Worm (Caenorhabditis elegans) whole organism, young adult: Measurements from ENCODE around the gene sra-33.
A peak's percentile ranks its signal among the peaks of the same experiment; 100 is the strongest.

Experiments used
- B0019.2 ChIP-seq: fragments of 200-800 bp; sonication (Bioruptor generic); conservative IDR thresholded peaks from 2 replicates; pipeline ENCODE4 v1.3.6; 2022; ENCODE audit warnings: missing genetic modification reagents, missing genetic modification characterization, missing compliant biosample characterization
- B0035.1 ChIP-seq: sonication (generic microtip); optimal IDR thresholded peaks from 2 replicates; lab custom pipeline; 2016; ENCODE audit warnings: missing genetic modification characterization, mild to moderate bottlenecking, missing compliant biosample characterization, missing genotype, missing genetic modification reagents
- B0261.1 ChIP-seq: sonication (generic microtip); optimal IDR thresholded peaks from 2 replicates; lab custom pipeline; 2016; ENCODE audit warnings: mild to moderate bottlenecking, missing genetic modification characterization, moderate library complexity, missing compliant biosample characterization
- B0336.3 ChIP-seq: fragments of 200-800 bp; sonication (Bioruptor generic); IDR thresholded peaks from 2 replicates; pipeline ENCODE4 v1.3.6; 2022; ENCODE audit warnings: missing genetic modification characterization, missing compliant biosample characterization
- D2030.7 ChIP-seq: fragments of 200-800 bp; sonication (Bioruptor generic); IDR thresholded peaks from 2 replicates; pipeline ENCODE4 v1.3.6; 2022; ENCODE audit warnings: missing genetic modification reagents, missing genetic modification characterization, missing compliant biosample characterization
- F33H1.4 ChIP-seq: fragments of 200-800 bp; sonication (Bioruptor generic); IDR thresholded peaks from 2 replicates; pipeline ENCODE4 v1.3.6; 2022; ENCODE audit warnings: missing genetic modification reagents, missing genetic modification characterization, missing compliant biosample characterization
- F52B5.7 ChIP-seq: sonication (generic microtip); optimal IDR thresholded peaks from 2 replicates; lab custom pipeline; 2016; ENCODE audit warnings: mild to moderate bottlenecking, missing genetic modification characterization, missing compliant biosample characterization
- Y79H2A.3 ChIP-seq: fragments of 200-800 bp; sonication (Bioruptor generic); conservative IDR thresholded peaks from 2 replicates; pipeline ENCODE4 v1.3.6; 2022; ENCODE audit warnings: missing genetic modification reagents, missing genetic modification characterization, missing compliant biosample characterization
- attf-6 ChIP-seq: fragments of 200-800 bp; sonication (Bioruptor generic); IDR thresholded peaks from 2 replicates; pipeline ENCODE4 v1.3.6; 2022; ENCODE audit warnings: missing genetic modification reagents, missing genetic modification characterization, missing compliant biosample characterization
- cebp-2 ChIP-seq: fragments of 200-800 bp; sonication (Bioruptor generic); IDR thresholded peaks from 2 replicates; pipeline ENCODE4 v1.3.6; 2022; ENCODE audit warnings: missing genetic modification characterization, missing compliant biosample characterization
- ceh-79 ChIP-seq: sonication (generic microtip); optimal IDR thresholded peaks from 2 replicates; lab custom pipeline; 2017; ENCODE audit warnings: mild to moderate bottlenecking, missing genetic modification characterization, missing compliant biosample characterization
- die-1 ChIP-seq: sonication (generic microtip); optimal IDR thresholded peaks from 2 replicates; lab custom pipeline; 2016; ENCODE audit warnings: missing genotype, mild to moderate bottlenecking, missing genetic modification characterization, missing compliant biosample characterization
- efl-1 ChIP-seq: fragments of 150-350 bp; optimal IDR thresholded peaks from 2 replicates; lab custom pipeline; 2014; ENCODE audit warnings: missing biosample characterization, missing genetic modification reagents, missing genetic modification characterization
- egrh-3 ChIP-seq: fragments of 200-800 bp; sonication (Bioruptor generic); IDR thresholded peaks from 2 replicates; pipeline ENCODE4 v1.3.6; 2022; ENCODE audit warnings: missing genetic modification reagents, missing genetic modification characterization, missing compliant biosample characterization
- ets-4 ChIP-seq: fragments of 200-800 bp; sonication (Bioruptor generic); optimal IDR thresholded peaks from 2 replicates; lab custom pipeline; 2018; ENCODE audit warnings: mild to moderate bottlenecking, missing genetic modification characterization, missing compliant biosample characterization
- gei-17 ChIP-seq: fragments of 200-800 bp; sonication (Bioruptor generic); optimal IDR thresholded peaks from 2 replicates; lab custom pipeline; 2018; ENCODE audit warnings: mild to moderate bottlenecking, missing genetic modification characterization, missing compliant biosample characterization
- hmg-1.2 ChIP-seq: fragments of 200-800 bp; sonication (Bioruptor generic); IDR thresholded peaks from 2 replicates; pipeline ENCODE4 v1.3.6; 2022; ENCODE audit warnings: missing genetic modification reagents, missing genetic modification characterization, missing compliant biosample characterization
- hmg-20 ChIP-seq: fragments of 200-800 bp; sonication (Bioruptor generic); IDR thresholded peaks from 2 replicates; pipeline ENCODE4 v1.3.6; 2022; ENCODE audit warnings: missing genetic modification reagents, missing genetic modification characterization, missing compliant biosample characterization
- lir-1 ChIP-seq: fragments of 200-800 bp; sonication (Bioruptor generic); conservative IDR thresholded peaks from 2 replicates; pipeline ENCODE4 v1.3.6; 2022; ENCODE audit warnings: missing genetic modification reagents, missing genetic modification characterization, missing compliant biosample characterization
- madf-10 ChIP-seq: sonication (generic microtip); optimal IDR thresholded peaks from 2 replicates; lab custom pipeline; 2016; ENCODE audit warnings: mild to moderate bottlenecking, missing genetic modification characterization, missing compliant biosample characterization
- mel-28 ChIP-seq: sonication (generic microtip); optimal IDR thresholded peaks from 2 replicates; lab custom pipeline; 2016; ENCODE audit warnings: borderline replicate concordance, mild to moderate bottlenecking, missing genetic modification characterization, missing compliant biosample characterization
- nfya-2 ChIP-seq: fragments of 200-800 bp; sonication (Bioruptor generic); IDR thresholded peaks from 2 replicates; pipeline ENCODE4 v1.3.6; 2022; ENCODE audit warnings: missing genetic modification reagents, missing genetic modification characterization, missing compliant biosample characterization
- nfyb-1 ChIP-seq: fragments of 200-800 bp; sonication (Bioruptor generic); IDR thresholded peaks from 2 replicates; pipeline ENCODE4 v1.3.6; 2022; ENCODE audit warnings: missing genetic modification reagents, missing genetic modification characterization, missing compliant biosample characterization
- nhr-179 ChIP-seq: sonication (generic microtip); optimal IDR thresholded peaks from 2 replicates; lab custom pipeline; 2016; ENCODE audit warnings: mild to moderate bottlenecking, missing genetic modification characterization, missing compliant biosample characterization
- nhr-80 ChIP-seq: sonication (generic microtip); optimal IDR thresholded peaks from 2 replicates; lab custom pipeline; 2016; ENCODE audit warnings: missing genetic modification characterization, missing compliant biosample characterization
- rec-8 ChIP-seq, 2 experiments: sonication (generic microtip); optimal IDR thresholded peaks; 2 replicates each; lab custom pipeline; 2016; ENCODE audit warnings: mild to moderate bottlenecking in 2 of 2, missing genetic modification characterization in 2 of 2, missing genetic modification reagents in 2 of 2, missing genotype in 2 of 2, missing biosample characterization in 1 of 2, missing compliant biosample characterization in 1 of 2, moderate library complexity in 1 of 2
- repo-1 ChIP-seq: sonication (generic microtip); optimal IDR thresholded peaks from 2 replicates; lab custom pipeline; 2017; ENCODE audit warnings: mild to moderate bottlenecking, missing genetic modification characterization, missing compliant biosample characterization
- somi-1 ChIP-seq: fragments of 200-800 bp; sonication (Bioruptor generic); optimal IDR thresholded peaks from 2 replicates; lab custom pipeline; 2018; ENCODE audit warnings: mild to moderate bottlenecking, missing genetic modification characterization, missing compliant biosample characterization
- sptf-2 ChIP-seq: fragments of 200-800 bp; sonication (Bioruptor generic); optimal IDR thresholded peaks from 2 replicates; lab custom pipeline; 2018; ENCODE audit warnings: mild to moderate bottlenecking, missing genetic modification characterization, missing compliant biosample characterization
- unc-62 ChIP-seq: fragments of 150-350 bp; optimal IDR thresholded peaks from 2 replicates; lab custom pipeline; 2014; ENCODE audit warnings: missing biosample characterization, missing genetic modification reagents, missing genetic modification characterization
- zim-3 ChIP-seq: sonication (generic microtip); optimal IDR thresholded peaks from 2 replicates; lab custom pipeline; 2017; ENCODE audit warnings: mild to moderate bottlenecking, missing genetic modification characterization, moderate library complexity, missing compliant biosample characterization
- ztf-3 ChIP-seq: fragments of 200-800 bp; sonication (Bioruptor generic); optimal IDR thresholded peaks from 2 replicates; lab custom pipeline; 2018; ENCODE audit warnings: mild to moderate bottlenecking, missing genetic modification characterization, missing compliant biosample characterization

The sra-33 gene

ce11 chrII:4506552-4507291, 30.3 kb downstream of the sra-33 start (continued):
- TF ChIP-seq cebp-2 (GFP tag; lab: Robert Waterston, UW) (no peak), ztf-3 (GFP tag; lab: Kevin White, UChicago) (no peak)
- TF ChIP-seq, all 124 proteins: peak for 13

ce11 chrII:4505097-4505626, 31.9 kb downstream of the sra-33 start, which contains the start of gene camt-1:
camt-1 (minus strand) TSS chrII:4505147.
- TF ChIP-seq F52B5.7 (tag; lab: Kevin White, UChicago), result no peak
- no peak for TF ChIP-seq unc-62 (GFP tag; lab: Kevin White, UChicago)
- no peak for TF ChIP-seq nfya-2 (GFP tag; lab: Robert Waterston, UW)
- no peak for TF ChIP-seq F33H1.4 (GFP tag; lab: Robert Waterston, UW)
- no peak for TF ChIP-seq B0019.2 (GFP tag; lab: Robert Waterston, UW)
- no peak for TF ChIP-seq B0035.1 (tag; lab: Kevin White, UChicago)
- TF ChIP-seq die-1 (tag; lab: Kevin White, UChicago), result no peak
- TF ChIP-seq madf-10 (tag; lab: Kevin White, UChicago), result no peak
- no peak for TF ChIP-seq B0261.1 (tag; lab: Kevin White, UChicago)
- no peak for TF ChIP-seq nhr-179
- TF ChIP-seq, all 124 proteins: peak for 0

ce11 chrII:4495844-4496243, 41.2 kb downstream of the sra-33 start:
- peak; percentile 62 for TF ChIP-seq nhr-80 (tag; lab: Kevin White, UChicago)
- TF ChIP-seq lir-1 (GFP tag; lab: Robert Waterston, UW), result no peak
- TF ChIP-seq, all 124 proteins: peak for 1

ce11 chrII:4494532-4494931, 42.5 kb downstream of the sra-33 start:
- TF ChIP-seq rec-8 (tag; optimal IDR thresholded peaks at IDR 0.05; lab: Kevin White, UChicago) (no peak), somi-1 (GFP tag; lab: Kevin White, UChicago) (no peak), attf-6 (GFP tag; lab: Robert Waterston, UW) (no peak), sptf-2 (GFP tag; lab: Kevin White, UChicago) (no peak), efl-1 (GFP tag; lab: Kevin White, UChicago) (no peak), repo-1 (tag; lab: Kevin White, UChicago) (no peak), gei-17 (GFP tag; lab: Kevin White, UChicago) (no peak), F33H1.4 (GFP tag; lab: Robert Waterston, UW) (no peak), zim-3 (tag; lab: Kevin White, UChicago) (no peak), Y79H2A.3 (GFP tag; lab: Robert Waterston, UW) (no peak), D2030.7 (GFP tag; lab: Robert Waterston, UW) (no peak), mel-28 (tag; lab: Kevin White, UChicago) (no peak), hmg-1.2 (GFP tag; lab: Robert Waterston, UW) (no peak), B0336.3 (GFP tag; lab: Robert Waterston, UW) (no peak), ets-4 (GFP tag; lab: Kevin White, UChicago) (no peak), ceh-79 (tag; lab: Kevin White, UChicago) (no peak), egrh-3 (no peak), nhr-179 (no peak), nfyb-1 (GFP tag; lab: Robert Waterston, UW) (no peak), hmg-20 (GFP tag; lab: Robert Waterston, UW) (no peak)
